Worm (Caenorhabditis elegans) whole organism, L3 larva: ENCODE measurements around the gene F40G9.7.

Experiments used
- R02D3.7 ChIP-seq: fragments of 150-350 bp; optimal IDR thresholded peaks from 2 replicates; lab custom pipeline; 2014; ENCODE audit warnings: missing biosample characterization, missing genetic modification characterization
- ZK546.5 ChIP-seq: sonication (generic microtip); optimal IDR thresholded peaks from 2 replicates; lab custom pipeline; 2017; ENCODE audit warnings: missing biosample characterization, missing genetic modification characterization
- aly-2 ChIP-seq: fragments of 150-350 bp; optimal IDR thresholded peaks from 2 replicates; lab custom pipeline; 2014; ENCODE audit warnings: missing biosample characterization, missing genetic modification characterization
- ama-1 ChIP-seq: fragments of 150-350 bp; optimal IDR thresholded peaks from 2 replicates; lab custom pipeline; 2018
- ceh-28 ChIP-seq: fragments of 150-350 bp; optimal IDR thresholded peaks from 2 replicates; lab custom pipeline; 2014; ENCODE audit warnings: missing biosample characterization, missing genetic modification reagents, missing genetic modification characterization
- ceh-82 ChIP-seq: fragments of 150-350 bp; optimal IDR thresholded peaks from 2 replicates; lab custom pipeline; 2014; ENCODE audit warnings: missing biosample characterization, missing genetic modification characterization
- ceh-9 ChIP-seq: sonication (generic microtip); optimal IDR thresholded peaks from 2 replicates; lab custom pipeline; 2018; ENCODE audit warnings: missing biosample characterization, missing genetic modification characterization
- daf-12 ChIP-seq: fragments of 150-350 bp; optimal IDR thresholded peaks from 2 replicates; lab custom pipeline; 2014; ENCODE audit warnings: missing biosample characterization, missing genetic modification reagents, missing genetic modification characterization
- egl-27 ChIP-seq: sonication (generic microtip); optimal IDR thresholded peaks from 4 replicates; lab custom pipeline; 2017; ENCODE audit warnings: missing biosample characterization, missing genetic modification reagents, missing genetic modification characterization
- egl-5 ChIP-seq: fragments of 150-350 bp; optimal IDR thresholded peaks from 2 replicates; lab custom pipeline; 2017; ENCODE audit warnings: missing biosample characterization, missing genetic modification reagents, missing genetic modification characterization, inconsistent platforms
- elt-2 ChIP-seq: sonication (generic microtip); optimal IDR thresholded peaks from 2 replicates; lab custom pipeline; 2016; ENCODE audit warnings: missing genetic modification reagents, mild to moderate bottlenecking, missing genetic modification characterization, missing compliant biosample characterization
- elt-3 ChIP-seq, 3 experiments: fragments of 150-350 bp in 1 of 3; sonication (generic microtip) in 2 of 3; optimal IDR thresholded peaks; 2 replicates in 2 of 3; 4 replicates in 1 of 3; lab custom pipeline; 2014 to 2017; ENCODE audit warnings: missing biosample characterization in 3 of 3, missing genetic modification characterization in 3 of 3
- fkh-10 ChIP-seq: sonication (generic microtip); optimal IDR thresholded peaks from 2 replicates; lab custom pipeline; 2017; ENCODE audit warnings: missing biosample characterization, missing genetic modification reagents, missing genetic modification characterization
- fos-1 ChIP-seq: fragments of 150-350 bp; optimal IDR thresholded peaks from 2 replicates; lab custom pipeline; 2014; ENCODE audit warnings: missing biosample characterization, missing genetic modification characterization
- hmg-11 ChIP-seq: sonication (generic microtip); optimal IDR thresholded peaks from 2 replicates; lab custom pipeline; 2016; ENCODE audit warnings: missing genetic modification characterization, missing compliant biosample characterization
- jun-1 ChIP-seq: fragments of 150-350 bp; optimal IDR thresholded peaks from 2 replicates; lab custom pipeline; 2014; ENCODE audit warnings: missing biosample characterization, missing genetic modification reagents, missing genetic modification characterization
- lin-39 ChIP-seq: fragments of 150-350 bp; optimal IDR thresholded peaks from 2 replicates; lab custom pipeline; 2018; ENCODE audit warnings: missing biosample characterization, missing genetic modification reagents, missing genetic modification characterization
- lsy-12 ChIP-seq: sonication (generic microtip); optimal IDR thresholded peaks from 2 replicates; lab custom pipeline; 2016; ENCODE audit warnings: mild to moderate bottlenecking, missing genetic modification characterization, missing compliant biosample characterization
- mdl-1 ChIP-seq: fragments of 150-350 bp; optimal IDR thresholded peaks from 2 replicates; lab custom pipeline; 2014; ENCODE audit warnings: missing biosample characterization, missing genetic modification characterization
- mml-1 ChIP-seq: fragments of 150-350 bp; sonication (generic microtip); optimal IDR thresholded peaks from 3 replicates; lab custom pipeline; 2014; ENCODE audit warnings: missing biosample characterization, missing genetic modification characterization
- nfya-1 ChIP-seq: sonication (generic microtip); optimal IDR thresholded peaks from 2 replicates; lab custom pipeline; 2017; ENCODE audit warnings: missing genetic modification characterization, mild to moderate bottlenecking, missing compliant biosample characterization, antibody characterized with exemption, moderate library complexity; ENCODE audit not compliant: insufficient read depth
- nhr-12 ChIP-seq: fragments of 150-350 bp; optimal IDR thresholded peaks from 2 replicates; lab custom pipeline; 2014; ENCODE audit warnings: missing biosample characterization, missing genetic modification characterization
- nhr-23 ChIP-seq: fragments of 150-350 bp; optimal IDR thresholded peaks from 2 replicates; lab custom pipeline; 2014; ENCODE audit warnings: missing biosample characterization, missing genetic modification reagents, missing genetic modification characterization
- nhr-237 ChIP-seq: fragments of 150-350 bp; optimal IDR thresholded peaks from 2 replicates; lab custom pipeline; 2014; ENCODE audit warnings: missing biosample characterization, missing genetic modification characterization
- nhr-25 ChIP-seq: sonication (generic microtip); optimal IDR thresholded peaks from 2 replicates; lab custom pipeline; 2017; ENCODE audit warnings: missing biosample characterization, missing genetic modification characterization
- nhr-28 ChIP-seq: fragments of 150-350 bp; optimal IDR thresholded peaks from 2 replicates; lab custom pipeline; 2014; ENCODE audit warnings: missing biosample characterization, missing genetic modification characterization
- nhr-67 ChIP-seq: fragments of 150-350 bp; optimal IDR thresholded peaks from 2 replicates; lab custom pipeline; 2014; ENCODE audit warnings: missing biosample characterization, missing genetic modification characterization
- nhr-76 ChIP-seq: fragments of 150-350 bp; sonication (generic microtip); optimal IDR thresholded peaks from 5 replicates; lab custom pipeline; 2014; ENCODE audit warnings: missing biosample characterization, missing genetic modification characterization
- nhr-77 ChIP-seq: fragments of 150-350 bp; optimal IDR thresholded peaks from 2 replicates; lab custom pipeline; 2014; ENCODE audit warnings: missing biosample characterization, missing genetic modification characterization
- pha-4 ChIP-seq: fragments of 150-350 bp; optimal IDR thresholded peaks from 2 replicates; lab custom pipeline; 2014; ENCODE audit warnings: missing biosample characterization, missing genetic modification reagents, missing genetic modification characterization
- sea-2 ChIP-seq: fragments of 150-350 bp; sonication (generic microtip); optimal IDR thresholded peaks from 4 replicates; lab custom pipeline; 2014; ENCODE audit warnings: missing biosample characterization, missing genetic modification reagents, missing genetic modification characterization
- skn-1 ChIP-seq: fragments of 150-350 bp; optimal IDR thresholded peaks from 2 replicates; lab custom pipeline; 2014; ENCODE audit warnings: missing biosample characterization, missing genetic modification characterization
- tbx-2 ChIP-seq: sonication (generic microtip); optimal IDR thresholded peaks from 2 replicates; lab custom pipeline; 2016; ENCODE audit warnings: mild to moderate bottlenecking, missing genetic modification characterization, missing compliant biosample characterization
- unc-39 ChIP-seq: sonication (generic microtip); optimal IDR thresholded peaks from 4 replicates; lab custom pipeline; 2017; ENCODE audit warnings: missing biosample characterization, missing genetic modification characterization
- unc-62 ChIP-seq: fragments of 150-350 bp; sonication (generic microtip); optimal IDR thresholded peaks from 4 replicates; lab custom pipeline; 2014; ENCODE audit warnings: missing biosample characterization, missing genetic modification reagents, missing genetic modification characterization
- ztf-11 ChIP-seq: fragments of 150-350 bp; optimal IDR thresholded peaks from 2 replicates; lab custom pipeline; 2014; ENCODE audit warnings: missing biosample characterization, missing genetic modification characterization
- ztf-4 ChIP-seq: fragments of 150-350 bp; optimal IDR thresholded peaks from 2 replicates; lab custom pipeline; 2014; ENCODE audit warnings: missing biosample characterization, missing genetic modification characterization

F40G9.7 gene

DNA sequence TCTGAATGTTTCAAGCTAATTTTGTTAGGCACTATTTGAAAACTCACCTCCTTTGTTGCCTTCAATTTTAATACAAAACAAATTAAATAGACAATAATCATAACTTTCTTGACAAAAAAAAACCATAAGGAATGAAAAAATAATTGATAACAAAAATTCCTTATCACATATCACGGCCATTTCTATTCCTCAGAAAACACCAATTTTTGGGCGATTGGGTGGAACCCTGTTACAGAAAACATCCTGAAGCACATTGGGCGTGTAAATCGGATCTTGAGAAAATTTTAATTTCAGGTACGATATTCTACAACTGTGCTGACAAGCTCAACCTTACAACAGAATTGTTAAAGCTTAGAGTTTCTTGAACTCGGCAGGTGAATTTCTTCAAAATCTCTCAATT is 715 bp upstream of the F40G9.7 start, which contains the start of gene F40G9.8:
Gene F40G9.8, minus strand, starts transcription at position 101 of the 400 bp plus-strand sequence.
- TF ChIP-seq mml-1 (tag; lab: Kevin White, UChicago): no peak
- no peak for TF ChIP-seq lsy-12 (tag; lab: Kevin White, UChicago)
- TF ChIP-seq ceh-28: no peak
- no peak for TF ChIP-seq sea-2 (GFP tag; lab: Kevin White, UChicago)
- TF ChIP-seq egl-5 (tag; lab: Kevin White, UChicago): no peak
- TF ChIP-seq lin-39 (tag; lab: Kevin White, UChicago): no peak
- no peak for TF ChIP-seq daf-12
- TF ChIP-seq nhr-237: no peak
- TF ChIP-seq aly-2 (tag; lab: Kevin White, UChicago): no peak
- TF ChIP-seq R02D3.7 (tag; lab: Kevin White, UChicago): no peak
- TF ChIP-seq ztf-11: no peak
- TF ChIP-seq elt-2 (tag; lab: Kevin White, UChicago): no peak
- TF ChIP-seq ZK546.5: no peak
- no peak for TF ChIP-seq mdl-1 (tag; lab: Kevin White, UChicago)
- TF ChIP-seq unc-62: no peak
- no peak for TF ChIP-seq nhr-25 (tag; lab: Kevin White, UChicago)
- TF ChIP-seq hmg-11 (tag; lab: Kevin White, UChicago): no peak
- TF ChIP-seq fkh-10 (GFP tag; lab: Kevin White, UChicago): no peak
- TF ChIP-seq ztf-4 (tag; lab: Kevin White, UChicago): no peak
- no peak for TF ChIP-seq ceh-82

DNA sequence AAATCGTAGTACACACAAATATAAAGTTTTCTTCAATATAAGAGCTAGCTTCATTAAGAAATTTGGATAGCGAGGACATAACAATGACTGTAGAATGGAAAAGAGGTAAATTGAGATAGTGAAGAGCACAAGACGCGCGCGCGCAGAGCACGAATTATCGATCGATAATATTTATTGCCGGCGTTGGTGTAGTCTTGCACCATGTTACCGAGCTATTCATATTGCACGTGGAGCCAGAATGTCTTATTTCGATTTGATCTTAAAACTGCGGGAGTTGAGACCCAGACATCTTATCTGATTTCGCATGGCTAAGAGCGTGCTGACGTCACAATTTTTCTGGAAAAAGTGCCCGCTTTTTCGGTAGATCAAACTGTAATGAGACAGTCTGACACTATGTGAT is 4.0 kb downstream of the F40G9.7 start, which contains the start of gene F40G9.18:
Gene F40G9.18, minus strand, starts transcription at position 101 of the 400 bp plus-strand sequence.
- TF ChIP-seq aly-2 (tag; lab: Kevin White, UChicago) (no peak), lin-39 (tag; lab: Kevin White, UChicago) (no peak), elt-3 (tag; optimal IDR thresholded peaks at IDR 0.05; lab: Kevin White, UChicago) (no peak), nhr-76 (no peak), elt-2 (tag; lab: Kevin White, UChicago) (no peak), egl-27 (tag; lab: Kevin White, UChicago) (no peak), mdl-1 (tag; lab: Kevin White, UChicago) (no peak)

DNA sequence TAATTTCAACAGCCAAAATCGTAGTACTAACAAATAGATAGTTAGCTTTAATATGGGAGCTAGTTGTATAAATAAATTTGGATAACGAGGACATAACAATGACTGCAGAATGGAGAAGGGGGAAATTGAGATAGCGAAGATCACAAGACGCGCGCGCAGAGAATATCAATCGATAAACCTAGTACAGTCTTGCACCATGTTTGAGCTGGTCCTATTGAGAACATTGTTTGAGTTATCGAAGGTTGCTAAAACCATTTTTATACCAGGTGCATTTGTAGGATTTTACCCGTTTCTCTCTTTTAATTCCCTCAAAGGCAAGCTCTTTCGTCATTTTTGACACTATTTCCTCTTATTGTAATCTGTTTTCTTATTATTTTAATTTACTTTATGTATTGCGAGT is 6.1 kb downstream of the F40G9.7 start, which contains the start of the genes F40G9.9 and F40G9.12:
Gene F40G9.9, minus strand, starts transcription at position 101 of the 400 bp plus-strand sequence.
Gene F40G9.12, plus strand, starts transcription at position 231 of the 400 bp plus-strand sequence.
- no peak for TF ChIP-seq hmg-11 (tag; lab: Kevin White, UChicago)
- no peak for TF ChIP-seq R02D3.7 (tag; lab: Kevin White, UChicago)

DNA sequence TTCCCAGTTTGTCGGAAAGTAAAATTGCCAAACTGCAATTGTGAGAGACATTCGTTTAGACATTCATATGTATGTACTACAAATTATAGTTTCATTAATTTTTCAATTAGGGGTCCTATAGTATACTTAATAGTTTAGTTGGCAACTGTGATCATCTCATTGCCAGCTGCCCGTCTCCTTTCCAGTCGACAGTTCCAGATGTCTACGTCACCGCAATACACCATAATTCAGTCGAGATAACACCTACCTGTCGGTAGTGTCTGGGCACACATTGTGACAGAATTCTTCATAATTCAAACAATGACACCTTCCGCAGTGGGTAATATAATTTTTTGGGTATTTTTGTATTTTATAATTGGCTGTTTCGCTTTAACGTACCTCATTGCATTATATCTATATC is 8.0 kb downstream of the F40G9.7 start, which contains the start of gene F40G9.19:
Gene F40G9.19, plus strand, starts transcription at position 301 of the 400 bp plus-strand sequence.
- TF ChIP-seq ceh-28 (no peak), jun-1 (no peak), elt-2 (tag; lab: Kevin White, UChicago) (no peak), mml-1 (tag; lab: Kevin White, UChicago) (no peak), daf-12 (no peak), R02D3.7 (tag; lab: Kevin White, UChicago) (no peak), nfya-1 (tag; lab: Kevin White, UChicago) (no peak), egl-5 (tag; lab: Kevin White, UChicago) (no peak), tbx-2 (tag; lab: Kevin White, UChicago) (no peak), fkh-10 (GFP tag; lab: Kevin White, UChicago) (no peak), lin-39 (tag; lab: Kevin White, UChicago) (no peak), nhr-23 (tag; lab: Kevin White, UChicago) (no peak), nhr-237 (no peak)
- TF ChIP-seq, all 47 proteins: peak for 0

DNA sequence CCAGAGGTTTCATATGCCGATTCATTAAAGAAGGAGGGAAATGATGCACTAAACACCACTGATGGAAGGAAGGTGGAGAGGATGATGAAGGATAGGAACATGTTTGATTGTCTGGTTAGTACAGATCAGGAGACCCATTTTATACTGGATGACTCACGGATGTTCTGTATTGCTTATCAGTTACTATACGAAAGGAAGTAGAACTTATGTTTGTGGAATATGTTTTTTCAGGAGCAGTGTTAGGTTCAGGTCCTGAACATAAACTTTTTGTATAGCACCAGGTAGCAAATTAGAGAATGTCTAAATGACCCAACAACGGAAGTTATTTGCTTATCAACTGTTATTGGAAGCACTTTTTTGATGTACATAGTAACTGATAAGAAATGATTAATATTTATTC is 10.2 kb downstream of the F40G9.7 start, which contains the start of gene clec-148:
Gene clec-148, minus strand, starts transcription at position 101 of the 400 bp plus-strand sequence.
- TF ChIP-seq mdl-1 (tag; lab: Kevin White, UChicago) (no peak), unc-39 (tag; lab: Kevin White, UChicago) (no peak), nhr-76 (no peak), nhr-237 (no peak), hmg-11 (tag; lab: Kevin White, UChicago) (no peak), ceh-9 (tag; lab: Kevin White, UChicago) (no peak), tbx-2 (tag; lab: Kevin White, UChicago) (no peak), unc-62 (no peak), nhr-12 (no peak), nhr-67 (tag; lab: Kevin White, UChicago) (no peak), sea-2 (GFP tag; lab: Kevin White, UChicago) (no peak), fos-1 (tag; lab: Kevin White, UChicago) (no peak), lin-39 (tag; lab: Kevin White, UChicago) (no peak), nhr-28 (no peak), nhr-77 (tag; lab: Kevin White, UChicago) (no peak), lsy-12 (tag; lab: Kevin White, UChicago) (no peak), ama-1 (lab: Kevin White, UChicago) (no peak), R02D3.7 (tag; lab: Kevin White, UChicago) (no peak), pha-4 (tag; lab: Kevin White, UChicago) (no peak), skn-1 (no peak)
